Worm (Caenorhabditis elegans): ENCODE measurements around the gene ard-1.
"Not testable (repeated sequence)": the region's sequence is repeated elsewhere in the genome, so short reads cannot be mapped to it uniquely, and the experiment has no call there.

ard-1 gene

DNA sequence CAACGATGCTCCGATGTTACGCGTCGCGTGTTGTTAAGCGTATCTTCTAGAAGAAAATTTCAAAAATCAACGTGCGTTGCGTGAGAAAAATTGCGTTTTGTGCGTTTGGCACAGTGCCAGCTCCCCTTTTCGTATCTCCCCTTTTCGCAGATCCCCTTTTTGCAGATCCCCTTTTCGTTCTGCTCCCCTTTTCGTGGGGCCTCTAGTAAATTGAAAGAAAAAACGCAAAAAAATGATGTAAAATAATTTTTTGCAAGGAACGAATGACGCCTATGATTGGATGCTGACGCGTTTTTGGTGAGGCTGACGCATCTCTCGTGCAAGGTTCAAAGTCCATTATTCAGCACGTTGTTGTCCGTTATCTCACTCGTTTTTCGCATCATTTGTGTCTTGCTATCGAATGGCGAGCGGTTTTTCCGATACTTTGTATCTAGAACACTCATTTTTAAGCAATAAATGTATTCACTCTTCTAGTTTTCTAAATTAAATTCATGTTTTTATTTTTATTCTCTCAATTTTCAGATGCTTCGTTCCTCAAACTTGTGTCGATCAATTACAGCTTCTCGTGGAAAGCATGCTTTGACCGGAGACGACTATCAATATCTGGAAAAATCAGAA is 48.2 kb downstream of the ard-1 start, which contains the start of gene cpt-2:
cpt-2 (plus strand) TSS at position 523 of the 618 bp plus-strand sequence.
- peak; percentile 92 for TF ChIP-seq mcd-1 (GFP tag; IDR thresholded peaks at IDR 0.05)
- TF ChIP-seq xnd-1 (tag; optimal IDR thresholded peaks at IDR 0.05) = peak; percentile 44
- peak; percentile 92 for TF ChIP-seq egl-44 (GFP tag; IDR thresholded peaks at IDR 0.05)
- TF ChIP-seq lin-40 (tag; optimal IDR thresholded peaks at IDR 0.05) = peak; percentile 88
- TF ChIP-seq ztf-18 (tag; optimal IDR thresholded peaks at IDR 0.05) = peak; percentile 97
- TF ChIP-seq Y67H2A.10 (GFP tag; conservative IDR thresholded peaks at IDR 0.05) = peak; percentile 43; the same call in 1 of the 2 replicates
- peak; percentile 84 for TF ChIP-seq nhr-80 (tag; optimal IDR thresholded peaks at IDR 0.05)
- TF ChIP-seq tbp1 (GFP tag; optimal IDR thresholded peaks at IDR 0.05) = peak; percentile 67
- TF ChIP-seq Y53G8AR.9 (GFP tag; conservative IDR thresholded peaks at IDR 0.05) = peak; percentile 95
- TF ChIP-seq K12H6.12 (tag; optimal IDR thresholded peaks at IDR 0.05) = peak; percentile 51
- peak; percentile 90 for TF ChIP-seq let-526 (GFP tag; IDR thresholded peaks at IDR 0.05)
- TF ChIP-seq ztf-6 (GFP tag; IDR thresholded peaks at IDR 0.05) = peak; percentile 68; the same call in 1 of the 2 replicates
- TF ChIP-seq cebp-1 (GFP tag; IDR thresholded peaks at IDR 0.05) = not testable (repeated sequence)
- TF ChIP-seq cebp-1 (tag; optimal IDR thresholded peaks at IDR 0.05) = peak; percentile 83
- TF ChIP-seq lsl-1 (GFP tag; optimal IDR thresholded peaks at IDR 0.05) = peak; percentile 62
- TF ChIP-seq pbrm-1 (GFP tag; IDR thresholded peaks at IDR 0.05) = peak; percentile 90
- peak; percentile 84; the same call in 1 of the 2 replicates for TF ChIP-seq hmg-20 (GFP tag; IDR thresholded peaks at IDR 0.05)
- peak; percentile 86; the same call in 1 of the 2 replicates for TF ChIP-seq ekl-4 (GFP tag; IDR thresholded peaks at IDR 0.05)
- peak; percentile 80; the same call in 1 of the 2 replicates for TF ChIP-seq egl-18 (GFP tag; IDR thresholded peaks at IDR 0.05)
- TF ChIP-seq somi-1 (GFP tag; optimal IDR thresholded peaks at IDR 0.05) = peak; percentile 34
- peak; percentile 63 for TF ChIP-seq madf-8 (GFP tag; conservative IDR thresholded peaks at IDR 0.05)
- peak; percentile 54 for TF ChIP-seq ztf-26 (tag; optimal IDR thresholded peaks at IDR 0.05)
- peak; percentile 46 for TF ChIP-seq athp-1 (tag; optimal IDR thresholded peaks at IDR 0.05)
- peak; percentile 95 for TF ChIP-seq D2030.7 (GFP tag; IDR thresholded peaks at IDR 0.05)
- TF ChIP-seq hmg-1.2 (GFP tag; IDR thresholded peaks at IDR 0.05) = peak; percentile 65
- 0 out of 2 replicates have a peak, but pooled peaks have one; percentile 20 for TF ChIP-seq sea-2 (GFP tag; IDR thresholded peaks at IDR 0.05)
- peak; percentile 86 for TF ChIP-seq lin-54 (GFP tag; optimal IDR thresholded peaks at IDR 0.05)
- peak in 1 of 3 experiments; percentile 84 for TF ChIP-seq lin-35 (GFP tag; optimal IDR thresholded peaks at IDR 0.05)
- TF ChIP-seq attf-3 (GFP tag; conservative IDR thresholded peaks at IDR 0.05) = peak; percentile 76
- TF ChIP-seq ztf-25 (GFP tag; IDR thresholded peaks at IDR 0.05) = 0 out of 2 replicates have a peak, but pooled peaks have one; percentile 35
- TF ChIP-seq Y95B8A.8 (GFP tag; IDR thresholded peaks at IDR 0.05) = peak; percentile 79; the same call in 1 of the 2 replicates
- TF ChIP-seq dox-1 (GFP tag; IDR thresholded peaks at IDR 0.05) = peak; percentile 97
- TF ChIP-seq bed-2 (GFP tag; IDR thresholded peaks at IDR 0.05) = peak; percentile 86
- TF ChIP-seq let-607 (tag; optimal IDR thresholded peaks at IDR 0.05) = peak; percentile 22 to 65
- TF ChIP-seq B0035.1 (tag; optimal IDR thresholded peaks at IDR 0.05) = peak; percentile 54
- TF ChIP-seq aptf-2 (GFP tag; conservative IDR thresholded peaks at IDR 0.05) = 0 out of 2 replicates have a peak, but pooled peaks have one; percentile 38
- TF ChIP-seq lir-1 (GFP tag; conservative IDR thresholded peaks at IDR 0.05) = peak; percentile 85
- peak; percentile 90 for TF ChIP-seq ztf-28 (GFP tag; IDR thresholded peaks at IDR 0.05)
- peak; percentile 7 for TF ChIP-seq T07F8.4 (tag; optimal IDR thresholded peaks at IDR 0.05)
- peak; percentile 44 for TF ChIP-seq dpl-1 (GFP tag; optimal IDR thresholded peaks at IDR 0.05)
- TF ChIP-seq repo-1 (tag; optimal IDR thresholded peaks at IDR 0.05) = peak; percentile 20
- TF ChIP-seq tlf-1 (GFP tag; optimal IDR thresholded peaks at IDR 0.05) = peak; percentile 71
- peak; percentile 41 for TF ChIP-seq unc-130 (GFP tag; optimal IDR thresholded peaks at IDR 0.05)
- TF ChIP-seq madf-6 (GFP tag; IDR thresholded peaks at IDR 0.05) = peak; percentile 82
- TF ChIP-seq ceh-91 (GFP tag; IDR thresholded peaks at IDR 0.05) = peak; percentile 80
- TF ChIP-seq K11D2.4 (GFP tag; IDR thresholded peaks at IDR 0.05) = peak; percentile 95
- TF ChIP-seq B0019.2 (GFP tag; conservative IDR thresholded peaks at IDR 0.05) = peak; percentile 61

Data from whole organism, young adult.